Fruit fly (Drosophila melanogaster): Measurements from ENCODE around the gene CG1090.

The CG1090 gene

dm6 chr3R:4387490-4387889, 27.8 kb downstream of the CG1090 start, which contains the start of gene tub (continued):
- TF ChIP-seq luna (GFP tag; optimal IDR thresholded peaks at IDR 0.05) (no peak), Hey (tag; optimal IDR thresholded peaks at IDR 0.05) (no peak), CG30020 (tag; optimal IDR thresholded peaks at IDR 0.05) (peak; percentile 88), C15 (GFP tag; IDR thresholded peaks at IDR 0.05) (no peak), CG13123 (GFP tag; optimal IDR thresholded peaks at IDR 0.05) (no peak), Doc3 (GFP tag; IDR thresholded peaks at IDR 0.05; ENCODE audit: partially characterized antibody) (no peak), CG10274 (GFP tag; optimal IDR thresholded peaks at IDR 0.05) (no peak), pzg (GFP tag; optimal IDR thresholded peaks at IDR 0.05) (peak; percentile 87), NC2β (GFP tag; optimal IDR thresholded peaks at IDR 0.05) (no peak), ranshi (GFP tag; IDR thresholded peaks at IDR 0.05) (no peak), onecut (GFP tag; IDR thresholded peaks at IDR 0.05) (peak; percentile 11; the same call in 1 of the 2 replicates), jing (GFP tag; optimal IDR thresholded peaks at IDR 0.05) (no peak), jigr1 (GFP tag; IDR thresholded peaks at IDR 0.05) (no peak; the same call in 2 of the 3 replicates), chn (GFP tag; optimal IDR thresholded peaks at IDR 0.05) (peak; percentile 1), CG3163 (GFP tag; optimal IDR thresholded peaks at IDR 0.05) (no peak), CG1529 (GFP tag; optimal IDR thresholded peaks at IDR 0.05) (no peak), nerfin-1 (tag; optimal IDR thresholded peaks at IDR 0.05) (peak; percentile 27), dmrt11E (tag; optimal IDR thresholded peaks at IDR 0.05) (peak; percentile 12), Taf1 (GFP tag; IDR thresholded peaks at IDR 0.05) (no peak), bcd (GFP tag; optimal IDR thresholded peaks at IDR 0.05) (no peak), CG1647 (GFP tag; optimal IDR thresholded peaks at IDR 0.05) (no peak), BEAF-32 (GFP tag; optimal IDR thresholded peaks at IDR 0.05) (peak; percentile 44), CG10959 (GFP tag; IDR thresholded peaks at IDR 0.05) (no peak), lola (GFP tag; optimal IDR thresholded peaks at IDR 0.05) (no peak), Myb (GFP tag; optimal IDR thresholded peaks at IDR 0.05) (peak; percentile 36), CG6689 (GFP tag; IDR thresholded peaks at IDR 0.05) (0 out of 2 replicates have a peak, but pooled peaks have one; percentile 25), Pdp1 (GFP tag; optimal IDR thresholded peaks at IDR 0.05) (peak; percentile 24 to 87), CG11560 (tag; IDR thresholded peaks at IDR 0.05) (no peak), org-1 (GFP tag; optimal IDR thresholded peaks at IDR 0.05) (no peak), Doc2 (GFP tag; IDR thresholded peaks at IDR 0.05) (no peak), CG4424 (GFP tag; optimal IDR thresholded peaks at IDR 0.05) (peak; percentile 34), Chrac-16 (GFP tag; optimal IDR thresholded peaks at IDR 0.05) (peak; percentile 31), Fer2 (tag; optimal IDR thresholded peaks at IDR 0.05) (no peak), p53 (GFP tag; optimal IDR thresholded peaks at IDR 0.05) (no peak), CG11247 (GFP tag; IDR thresholded peaks at IDR 0.05) (no peak), Rfx (GFP tag; IDR thresholded peaks at IDR 0.05) (peak; percentile 66), peb (GFP tag; IDR thresholded peaks at IDR 0.05) (no peak), CG14014 (GFP tag; IDR thresholded peaks at IDR 0.05) (peak; percentile 40; the same call in 1 of the 2 replicates), CG10321 (GFP tag; IDR thresholded peaks at IDR 0.05) (no peak), ttk (GFP tag; IDR thresholded peaks at IDR 0.05) (no peak), ase (GFP tag; IDR thresholded peaks at IDR 0.05) (no peak), gsb (GFP tag; IDR thresholded peaks at IDR 0.05) (no peak), tap (tag; optimal IDR thresholded peaks at IDR 0.05) (no peak), sug (tag; optimal IDR thresholded peaks at IDR 0.05) (peak; percentile 53), btn (GFP tag; optimal IDR thresholded peaks at IDR 0.05) (no peak), cato (GFP tag; optimal IDR thresholded peaks at IDR 0.05; ENCODE audit: borderline replicate concordance) (no peak), Kr (GFP tag; optimal IDR thresholded peaks at IDR 0.05) (no peak), hkb (optimal IDR thresholded peaks at IDR 0.05) (no peak), hkb (GFP tag; IDR thresholded peaks at IDR 0.05) (no peak; the same call in 1 of the 2 replicates), caup (GFP tag; optimal IDR thresholded peaks at IDR 0.05; ENCODE audit: severe bottlenecking) (peak; percentile 43), gce (GFP tag; IDR thresholded peaks at IDR 0.05) (no peak), sd (tag; optimal IDR thresholded peaks at IDR 0.05) (no peak)

Measured in whole organism, embryonic.